Fruit fly (Drosophila melanogaster) whole organism, wandering third instar larva: ENCODE data around the gene CG15375.

Source experiments
- Abd-B ChIP-seq: fragments of >200 bp; optimal IDR thresholded peaks from 2 replicates; lab custom pipeline; 2017; ENCODE audit warnings: missing biosample characterization, missing genetic modification characterization
- CG32264 ChIP-seq: fragments of 200-800 bp; sonication (Bioruptor generic); optimal IDR thresholded peaks from 2 replicates; lab custom pipeline; 2016; ENCODE audit warnings: missing biosample characterization, missing genetic modification characterization
- CG9705 ChIP-seq: fragments of 200-800 bp; sonication (Bioruptor generic); optimal IDR thresholded peaks from 2 replicates; lab custom pipeline; 2018; ENCODE audit warnings: missing biosample characterization, mild to moderate bottlenecking, missing genetic modification characterization
- CrebA ChIP-seq: fragments of 200-800 bp; sonication (Bioruptor generic); optimal IDR thresholded peaks from 2 replicates; lab custom pipeline; 2016; ENCODE audit warnings: missing biosample characterization, mild to moderate bottlenecking, missing genetic modification characterization, borderline replicate concordance
- Dif ChIP-seq: fragments of 200-275, 200-300 bp; sonication (Bioruptor generic); optimal IDR thresholded peaks from 2 replicates; lab custom pipeline; 2018; ENCODE audit warnings: missing biosample characterization, missing genetic modification characterization; ENCODE audit not compliant: partially characterized antibody
- HLH106 ChIP-seq: fragments of 200-800 bp; optimal IDR thresholded peaks from 3 replicates; lab custom pipeline; 2019; ENCODE audit warnings: missing biosample characterization, mild to moderate bottlenecking, missing genetic modification characterization, moderate library complexity
- Hnf4 ChIP-seq: fragments of 200-800 bp; sonication (Bioruptor generic); optimal IDR thresholded peaks from 2 replicates; lab custom pipeline; 2016; ENCODE audit warnings: missing biosample characterization, mild to moderate bottlenecking, missing genetic modification characterization
- Hr78 ChIP-seq: fragments of >200 bp; optimal IDR thresholded peaks from 2 replicates; lab custom pipeline; 2017; ENCODE audit warnings: missing biosample characterization, missing genetic modification characterization
- Hr83 ChIP-seq: fragments of 200-300 bp; sonication (Bioruptor generic); optimal IDR thresholded peaks from 2 replicates; lab custom pipeline; 2016; ENCODE audit warnings: missing biosample characterization, mild to moderate bottlenecking, missing genetic modification characterization, moderate library complexity; ENCODE audit not compliant: poor library complexity, severe bottlenecking
- Jra ChIP-seq: sonication (Bioruptor generic); optimal IDR thresholded peaks from 2 replicates; lab custom pipeline; 2016; ENCODE audit warnings: missing biosample characterization, missing genetic modification characterization
- Mio ChIP-seq: sonication (Bioruptor generic); optimal IDR thresholded peaks from 2 replicates; lab custom pipeline; 2016; ENCODE audit warnings: missing biosample characterization, missing genetic modification characterization
- Myc ChIP-seq: fragments of >200 bp; optimal IDR thresholded peaks from 2 replicates; lab custom pipeline; 2017
- N ChIP-seq: fragments of >200 bp; optimal IDR thresholded peaks from 2 replicates; lab custom pipeline; 2018; ENCODE audit warnings: missing biosample characterization, missing external identifiers, missing genetic modification characterization
- OdsH ChIP-seq: fragments of 200-800 bp; sonication (Bioruptor generic); optimal IDR thresholded peaks from 2 replicates; lab custom pipeline; 2016; ENCODE audit warnings: missing biosample characterization, mild to moderate bottlenecking, missing genetic modification characterization
- Rel ChIP-seq, 2 experiments: fragments of 200-800 bp; sonication (Bioruptor generic) in 1 of 2; optimal IDR thresholded peaks; 2 replicates in 1 of 2; 3 replicates in 1 of 2; lab custom pipeline; 2016 to 2019; ENCODE audit warnings: mild to moderate bottlenecking in 2 of 2, missing biosample characterization in 2 of 2, missing genetic modification characterization in 2 of 2, moderate library complexity in 1 of 2
- Sp1 ChIP-seq: fragments of 200-800 bp; sonication (Bioruptor generic); optimal IDR thresholded peaks from 3 replicates; lab custom pipeline; 2019; ENCODE audit warnings: missing biosample characterization, mild to moderate bottlenecking, missing genetic modification characterization, moderate library complexity
- Vsx2 ChIP-seq: fragments of 200-300, 225-300 bp; sonication (Bioruptor generic); optimal IDR thresholded peaks from 2 replicates; lab custom pipeline; 2018; ENCODE audit warnings: missing biosample characterization, missing genetic modification characterization; ENCODE audit not compliant: partially characterized antibody
- br ChIP-seq: fragments of 200-800 bp; sonication (Bioruptor generic); optimal IDR thresholded peaks from 2 replicates; lab custom pipeline; 2016; ENCODE audit warnings: missing biosample characterization, missing genetic modification characterization
- brk ChIP-seq: fragments of 200-800 bp; sonication (Bioruptor generic); optimal IDR thresholded peaks from 2 replicates; lab custom pipeline; 2016; ENCODE audit warnings: missing biosample characterization, mild to moderate bottlenecking, missing genetic modification characterization
- dl ChIP-seq, 2 experiments: fragments of 175-275, 200-275 bp in 1 of 2; fragments of 200-275 bp in 1 of 2; sonication (Bioruptor generic); optimal IDR thresholded peaks; lab custom pipeline; 2018; ENCODE audit warnings: mild to moderate bottlenecking in 2 of 2, missing biosample characterization in 2 of 2, missing genetic modification characterization in 2 of 2, moderate library complexity in 2 of 2; ENCODE audit not compliant: partially characterized antibody in 2 of 2, insufficient read depth in 1 of 2
- dsf ChIP-seq: sonication (Bioruptor generic); optimal IDR thresholded peaks from 2 replicates; lab custom pipeline; 2016; ENCODE audit warnings: missing biosample characterization, missing genetic modification characterization, borderline replicate concordance
- ey ChIP-seq: fragments of 200-800 bp; sonication (Bioruptor generic); optimal IDR thresholded peaks from 2 replicates; lab custom pipeline; 2016; ENCODE audit warnings: missing biosample characterization, missing genetic modification characterization
- foxo ChIP-seq, 2 experiments: fragments of 200-800 bp; sonication (Bioruptor generic); optimal IDR thresholded peaks; 2 replicates in 1 of 2; 3 replicates in 1 of 2; lab custom pipeline; 2016 to 2017; ENCODE audit warnings: missing biosample characterization in 2 of 2, missing genetic modification characterization in 2 of 2
- fru ChIP-seq: fragments of 200-800 bp; sonication (Bioruptor generic); optimal IDR thresholded peaks from 3 replicates; lab custom pipeline; 2016; ENCODE audit warnings: missing biosample characterization, mild to moderate bottlenecking, missing genetic modification characterization
- h ChIP-seq: fragments of 200-800 bp; sonication (Bioruptor generic); optimal IDR thresholded peaks from 3 replicates; lab custom pipeline; 2016; ENCODE audit warnings: missing biosample characterization, mild to moderate bottlenecking, missing genetic modification characterization
- jim ChIP-seq: fragments of 175-275, 200-325 bp; sonication (Bioruptor generic); optimal IDR thresholded peaks from 2 replicates; lab custom pipeline; 2016; ENCODE audit warnings: missing biosample characterization, mild to moderate bottlenecking, missing genetic modification characterization
- lola ChIP-seq: fragments of >200 bp; optimal IDR thresholded peaks from 2 replicates; lab custom pipeline; 2017; ENCODE audit warnings: missing biosample characterization, missing genetic modification characterization
- pan ChIP-seq: fragments of >200 bp; optimal IDR thresholded peaks from 2 replicates; lab custom pipeline; 2017
- psq ChIP-seq: fragments of 200-800 bp; sonication (Bioruptor generic); optimal IDR thresholded peaks from 3 replicates; lab custom pipeline; 2017; ENCODE audit warnings: missing biosample characterization, mild to moderate bottlenecking, missing genetic modification characterization, moderate library complexity
- rgr ChIP-seq: fragments of 200-800 bp; sonication (Bioruptor generic); optimal IDR thresholded peaks from 3 replicates; lab custom pipeline; 2016; ENCODE audit warnings: missing biosample characterization, mild to moderate bottlenecking, missing genetic modification characterization
- sage ChIP-seq: fragments of 200-800 bp; sonication (Bioruptor generic); optimal IDR thresholded peaks from 2 replicates; lab custom pipeline; 2016; ENCODE audit warnings: missing biosample characterization, mild to moderate bottlenecking, missing genetic modification characterization
- tai ChIP-seq: sonication (Bioruptor generic); optimal IDR thresholded peaks from 2 replicates; lab custom pipeline; 2016; ENCODE audit warnings: missing biosample characterization, missing genetic modification characterization
- usp ChIP-seq: fragments of >200 bp; optimal IDR thresholded peaks from 2 replicates; lab custom pipeline; 2017; ENCODE audit warnings: missing biosample characterization, missing genetic modification characterization
- woc ChIP-seq: sonication (Bioruptor generic); optimal IDR thresholded peaks from 2 replicates; lab custom pipeline; 2016; ENCODE audit warnings: missing biosample characterization, mild to moderate bottlenecking, missing genetic modification characterization

Gene CG15375

dm6 chrX:4108114-4108439 is 7.0 kb downstream of the CG15375 start:
- TF ChIP-seq fru (peak; percentile 4), Vsx2 (GFP tag; lab: Kevin White, UChicago) (no peak), foxo (GFP tag; optimal IDR thresholded peaks at IDR 0.05; lab: Kevin White, UChicago) (peak in 1 of 2 experiments; percentile 1)

dm6 chrX:4108612-4109173 is 7.6 kb downstream of the CG15375 start:
- peak; percentile 58 for TF ChIP-seq Jra (GFP tag; lab: Kevin White, UChicago)
- peak; percentile 42 for TF ChIP-seq psq (GFP tag; lab: Kevin White, UChicago)
- TF ChIP-seq foxo (GFP tag; optimal IDR thresholded peaks at IDR 0.05; lab: Kevin White, UChicago), result no peak
- TF ChIP-seq h (GFP tag; lab: Kevin White, UChicago), result peak; percentile 8

dm6 chrX:4113698-4114216 is 12.6 kb downstream of the CG15375 start, which contains the start of the genes dgt4 and Nsun2:
Gene dgt4, plus strand, starts transcription at chrX:4113701.
Gene Nsun2, minus strand, starts transcription at chrX:4113734.
- TF ChIP-seq h (GFP tag; lab: Kevin White, UChicago) (peak; percentile 31), Dif (no peak), tai (GFP tag; lab: Kevin White, UChicago) (no peak), ey (GFP tag; lab: Kevin White, UChicago) (no peak), jim (GFP tag; lab: Kevin White, UChicago) (no peak), Hnf4 (GFP tag; lab: Kevin White, UChicago) (peak; percentile 50), rgr (peak; percentile 29), Myc (peak; percentile 49), Jra (GFP tag; lab: Kevin White, UChicago) (peak; percentile 28), Hr83 (GFP tag; lab: Kevin White, UChicago) (no peak), Sp1 (GFP tag; lab: Kevin White, UChicago) (peak; percentile 12), fru (peak; percentile 21), br (GFP tag; lab: Kevin White, UChicago) (peak; percentile 13), woc (peak; percentile 58), foxo (GFP tag; optimal IDR thresholded peaks at IDR 0.05; lab: Kevin White, UChicago) (peak in 1 of 2 experiments; percentile 61), psq (GFP tag; lab: Kevin White, UChicago) (peak; percentile 2)

- TF ChIP-seq h (GFP tag; lab: Kevin White, UChicago) (peak; percentile 32), Vsx2 (GFP tag; lab: Kevin White, UChicago) (no peak), pan (lab: Kevin White, UChicago) (no peak), sage (no peak), Myc (peak; percentile 5), usp (no peak), dsf (GFP tag; lab: Kevin White, UChicago) (no peak), ey (GFP tag; lab: Kevin White, UChicago) (peak; percentile 17), jim (GFP tag; lab: Kevin White, UChicago) (no peak), br (GFP tag; lab: Kevin White, UChicago) (peak; percentile 11), fru (peak; percentile 38), tai (GFP tag; lab: Kevin White, UChicago) (no peak), dl (GFP tag; optimal IDR thresholded peaks at IDR 0.05; lab: Kevin White, UChicago; ENCODE audit: insufficient read depth in 1 of 2, partially characterized antibody in 2 of 2) (no peak), brk (GFP tag; lab: Kevin White, UChicago) (no peak), lola (GFP tag; lab: Kevin White, UChicago) (no peak), Hr78 (GFP tag; lab: Kevin White, UChicago) (no peak), Hnf4 (GFP tag; lab: Kevin White, UChicago) (peak; percentile 72), OdsH (no peak), CrebA (GFP tag; lab: Kevin White, UChicago) (no peak), Abd-B (GFP tag; lab: Kevin White, UChicago) (no peak), Sp1 (GFP tag; lab: Kevin White, UChicago) (peak; percentile 11), foxo (GFP tag; optimal IDR thresholded peaks at IDR 0.05; lab: Kevin White, UChicago) (peak in 1 of 2 experiments; percentile 54), Rel (GFP tag; optimal IDR thresholded peaks at IDR 0.05; lab: Kevin White, UChicago) (no peak), Rel (tag; optimal IDR thresholded peaks at IDR 0.05; lab: Kevin White, UChicago) (peak; percentile 5), rgr (peak; percentile 70), Mio (no peak), CG9705 (GFP tag; lab: Kevin White, UChicago) (peak; percentile 10), Hr83 (GFP tag; lab: Kevin White, UChicago) (peak; percentile 39), CG32264 (GFP tag; lab: Kevin White, UChicago) (no peak), Jra (GFP tag; lab: Kevin White, UChicago) (peak; percentile 48), N (GFP tag; lab: Kevin White, UChicago) (peak; percentile 2), HLH106 (tag; lab: Kevin White, UChicago) (peak; percentile 36)
These were observed 16.0 kb downstream of the CG15375 start, which contains the start of the genes tyf and Tip60 for dm6 chrX:4116834-4117736. Gene tyf, plus strand, starts transcription at chrX:4117020. Gene Tip60, minus strand, starts transcription at chrX:4117487.
